Worm (Caenorhabditis elegans): ENCODE results near the gene srsx-18.

Gene srsx-18

ce11 chrV:5955627-5956026, 33.3 kb downstream of the srsx-18 start:
- peak; percentile 74 for TF ChIP-seq unc-42 (tag; optimal IDR thresholded peaks at IDR 0.05)
- TF ChIP-seq ceh-14 (tag; optimal IDR thresholded peaks at IDR 0.05) = no peak
- TF ChIP-seq lim-6 (tag; optimal IDR thresholded peaks at IDR 0.05) = no peak
- TF ChIP-seq che-1 (tag; optimal IDR thresholded peaks at IDR 0.05) = no peak
- TF ChIP-seq pros-1 (tag; optimal IDR thresholded peaks at IDR 0.05) = no peak
- no peak for TF ChIP-seq pax-1 (tag; optimal IDR thresholded peaks at IDR 0.05)
- TF ChIP-seq ama-1 (optimal IDR thresholded peaks at IDR 0.05) = no peak

ce11 chrV:5961516-5961915, 39.2 kb downstream of the srsx-18 start, which contains the start of gene mcp-1:
TSS of gene mcp-1 (plus strand) at chrV:5961807.
- TF ChIP-seq odd-2 (tag; optimal IDR thresholded peaks at IDR 0.05) (no peak), unc-42 (tag; optimal IDR thresholded peaks at IDR 0.05) (peak; percentile 85), madf-2 (tag; optimal IDR thresholded peaks at IDR 0.05) (no peak), C38D4.7 (GFP tag; optimal IDR thresholded peaks at IDR 0.05) (no peak)

ce11 chrV:5963092-5963491, 40.8 kb downstream of the srsx-18 start:
- TF ChIP-seq madf-2 (tag; optimal IDR thresholded peaks at IDR 0.05) (no peak), pha-2 (tag; optimal IDR thresholded peaks at IDR 0.05) (no peak), elt-4 (tag; optimal IDR thresholded peaks at IDR 0.05) (no peak), unc-42 (tag; optimal IDR thresholded peaks at IDR 0.05) (peak; percentile 59), ceh-31 (tag; optimal IDR thresholded peaks at IDR 0.05) (no peak), unc-3 (GFP tag; conservative IDR thresholded peaks at IDR 0.05) (no peak), unc-3 (tag; optimal IDR thresholded peaks at IDR 0.05) (no peak), nhr-11 (tag; optimal IDR thresholded peaks at IDR 0.05) (no peak), hlh-15 (tag; optimal IDR thresholded peaks at IDR 0.05) (no peak)

- no peak for TF ChIP-seq hlh-30 (tag; optimal IDR thresholded peaks at IDR 0.05; ENCODE audit: insufficient read depth)
- peak; percentile 20 for TF ChIP-seq nfya-1 (tag; optimal IDR thresholded peaks at IDR 0.05)
- TF ChIP-seq unc-42 (tag; optimal IDR thresholded peaks at IDR 0.05) = peak; percentile 14
Observed at ce11 chrV:5963696-5964095, 41.4 kb downstream of the srsx-18 start, which contains the start of gene pcm-1. TSS of gene pcm-1 (minus strand) at chrV:5963882.

ce11 chrV:5964658-5965178, 42.4 kb downstream of the srsx-18 start:
- TF ChIP-seq K02D7.2 (tag; optimal IDR thresholded peaks at IDR 0.05) (no peak), K09A11.1 (tag; optimal IDR thresholded peaks at IDR 0.05; ENCODE audit: insufficient read depth) (no peak), unc-42 (tag; optimal IDR thresholded peaks at IDR 0.05) (peak; percentile 32), unc-55 (GFP tag; optimal IDR thresholded peaks at IDR 0.05) (peak; percentile 43), pha-4 (tag; optimal IDR thresholded peaks at IDR 0.05) (no peak), mec-3 (tag; optimal IDR thresholded peaks at IDR 0.05; ENCODE audit: borderline replicate concordance) (no peak), ceh-30 (tag; optimal IDR thresholded peaks at IDR 0.05) (no peak), madf-2 (tag; optimal IDR thresholded peaks at IDR 0.05) (no peak), hlh-13 (GFP tag; optimal IDR thresholded peaks at IDR 0.05) (no peak), ceh-18 (tag; optimal IDR thresholded peaks at IDR 0.05) (peak; percentile 8)

- TF ChIP-seq ceh-30 (tag; optimal IDR thresholded peaks at IDR 0.05) (no peak), sdc-2 (tag; optimal IDR thresholded peaks at IDR 0.05) (no peak)
Observed at ce11 chrV:5972582-5972981, 50.2 kb downstream of the srsx-18 start.

ce11 chrV:5973713-5974112, 51.4 kb downstream of the srsx-18 start:
- TF ChIP-seq hlh-13 (GFP tag; optimal IDR thresholded peaks at IDR 0.05) (no peak), elt-2 (tag; optimal IDR thresholded peaks at IDR 0.05) (no peak), npax-4 (tag; optimal IDR thresholded peaks at IDR 0.05) (no peak), ceh-9 (tag; optimal IDR thresholded peaks at IDR 0.05) (no peak), pha-2 (tag; optimal IDR thresholded peaks at IDR 0.05) (no peak), T23F11.4 (GFP tag; optimal IDR thresholded peaks at IDR 0.05) (no peak), K02D7.2 (tag; optimal IDR thresholded peaks at IDR 0.05) (no peak), unc-3 (GFP tag; conservative IDR thresholded peaks at IDR 0.05) (no peak), unc-3 (tag; optimal IDR thresholded peaks at IDR 0.05) (no peak), fkh-10 (GFP tag; optimal IDR thresholded peaks at IDR 0.05) (no peak), unc-86 (tag; optimal IDR thresholded peaks at IDR 0.05) (no peak), syd-9 (tag; optimal IDR thresholded peaks at IDR 0.05) (no peak), ceh-18 (tag; optimal IDR thresholded peaks at IDR 0.05) (no peak)
